Fruit fly (Drosophila melanogaster) whole organism, embryonic: Measurements from ENCODE around the gene CG44869.

ENCODE experiments used
- BEAF-32 ChIP-seq: fragments of 200-800 bp; sonication (Bioruptor generic); optimal IDR thresholded peaks from 3 replicates; lab custom pipeline; 2017; ENCODE audit warnings: missing biosample characterization, missing genetic modification characterization, mild to moderate bottlenecking, moderate library complexity, missing genetic modification reagents
- CG10274 ChIP-seq: fragments of 200-800 bp; sonication (Bioruptor generic); optimal IDR thresholded peaks from 3 replicates; lab custom pipeline; 2017; ENCODE audit warnings: missing biosample characterization, mild to moderate bottlenecking, missing genetic modification characterization
- CG12299 ChIP-seq: fragments of 200-800 bp; sonication (Bioruptor generic); optimal IDR thresholded peaks from 2 replicates; lab custom pipeline; 2018; ENCODE audit warnings: missing biosample characterization, mild to moderate bottlenecking, missing genetic modification characterization
- CG3163 ChIP-seq: fragments of 200-800 bp; sonication (Bioruptor generic); optimal IDR thresholded peaks from 3 replicates; lab custom pipeline; 2016; ENCODE audit warnings: missing biosample characterization, missing genetic modification characterization
- CG4328 ChIP-seq: fragments of 200-800 bp; sonication (Bioruptor generic); optimal IDR thresholded peaks from 3 replicates; lab custom pipeline; 2017; ENCODE audit warnings: missing biosample characterization, missing genetic modification reagents, missing genetic modification characterization
- Ets65A ChIP-seq: fragments of 200-800 bp; sonication (Bioruptor generic); peaks from one replicate; lab custom pipeline; 2016; ENCODE audit warnings: missing biosample characterization, missing genetic modification characterization
- HLH54F ChIP-seq: fragments of 200-800 bp; sonication (Bioruptor generic); optimal IDR thresholded peaks from 3 replicates; lab custom pipeline; 2016; ENCODE audit warnings: missing biosample characterization, missing genetic modification characterization
- Scr ChIP-seq: fragments of 200-800 bp; sonication (Bioruptor generic); IDR thresholded peaks from 2 replicates; pipeline ENCODE4 v1.3.6; 2022; ENCODE audit warnings: missing biosample characterization, missing genetic modification characterization; ENCODE audit not compliant: partially characterized antibody
- Sin3A ChIP-seq: fragments of >200 bp; optimal IDR thresholded peaks from 2 replicates; lab custom pipeline; 2018
- Xrp1 ChIP-seq: fragments of 200-800 bp; sonication (Bioruptor generic); IDR thresholded peaks from 2 replicates; pipeline ENCODE4 v1.3.6; 2022; ENCODE audit warnings: missing biosample characterization, missing genetic modification characterization
- crol ChIP-seq: fragments of 200-800 bp; sonication (Bioruptor generic); IDR thresholded peaks from 2 replicates; pipeline ENCODE4 v1.3.6; 2022; ENCODE audit warnings: missing biosample characterization, missing genetic modification characterization
- psq ChIP-seq: fragments of 200-800 bp; sonication (Bioruptor generic); optimal IDR thresholded peaks from 2 replicates; lab custom pipeline; 2017; ENCODE audit warnings: missing biosample characterization, missing genetic modification characterization
- tap ChIP-seq: fragments of 200-800 bp; optimal IDR thresholded peaks from 3 replicates; lab custom pipeline; 2019; ENCODE audit warnings: missing biosample characterization, mild to moderate bottlenecking, missing genetic modification characterization, moderate library complexity

DNA sequence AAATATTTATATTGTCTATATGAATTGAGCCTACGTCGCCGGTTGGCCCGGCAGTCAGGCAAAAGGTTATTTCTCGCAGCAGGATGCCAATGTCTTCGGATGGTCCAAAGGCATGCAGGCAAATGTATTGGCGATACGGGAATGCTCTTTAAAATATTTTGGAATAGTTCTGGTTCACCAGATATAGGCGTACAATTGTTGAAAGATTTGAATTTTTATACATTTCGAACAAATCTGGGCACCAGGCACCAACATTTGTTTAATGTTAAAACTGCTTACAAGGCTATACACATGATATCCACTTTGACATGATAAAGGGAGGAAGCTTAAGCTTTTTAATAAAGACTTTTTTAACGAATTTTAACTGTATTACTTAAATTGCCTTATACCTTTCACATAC is 7.9 kb downstream of the CG44869 start:
- TF ChIP-seq Ets65A (GFP tag; lab: Kevin White, UChicago) (no peak), psq (no peak), tap (no peak), Sin3A (lab: Kevin White, UChicago) (no peak), HLH54F (no peak), crol (no peak), CG3163 (GFP tag; lab: Kevin White, UChicago) (no peak), CG10274 (GFP tag; lab: Kevin White, UChicago) (no peak), Scr (GFP tag; lab: Robert Waterston, UW) (no peak), CG12299 (no peak), Xrp1 (no peak), BEAF-32 (no peak), CG4328 (no peak)
